Fruit fly (Drosophila melanogaster): ENCODE measurements around the gene sds22.

DNA sequence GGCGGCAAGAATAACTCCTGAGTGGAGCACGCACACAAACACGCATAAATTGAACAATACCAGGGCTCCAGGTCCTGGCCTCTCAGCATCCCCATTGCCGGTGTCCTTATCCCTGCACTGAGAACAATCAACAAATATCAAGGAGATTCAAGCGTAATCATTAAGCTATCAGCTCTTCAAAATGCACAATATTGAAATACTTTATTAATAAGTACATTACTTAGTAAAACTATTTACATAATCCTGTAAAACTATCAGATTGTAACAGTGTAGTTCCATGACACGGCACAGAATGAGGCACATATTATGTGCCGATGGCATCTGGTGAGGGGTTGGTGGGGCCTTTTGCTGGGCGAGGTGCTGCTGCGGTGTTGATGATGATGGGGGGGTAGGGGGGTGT lies 20.3 kb upstream of the sds22 start:
- peak; percentile 69 for TF ChIP-seq CG32532 (GFP tag; IDR thresholded peaks at IDR 0.05)
- no peak for TF ChIP-seq odd (GFP tag; optimal IDR thresholded peaks at IDR 0.05)
- no peak for TF ChIP-seq D19B (GFP tag; optimal IDR thresholded peaks at IDR 0.05)
- no peak for TF ChIP-seq Antp (GFP tag; optimal IDR thresholded peaks at IDR 0.05)
- TF ChIP-seq CG4282 (GFP tag; optimal IDR thresholded peaks at IDR 0.05) = no peak
- TF ChIP-seq CG17612 (GFP tag; IDR thresholded peaks at IDR 0.05) = no peak
- no peak for TF ChIP-seq p53 (GFP tag; optimal IDR thresholded peaks at IDR 0.05)
- TF ChIP-seq CG18619 (GFP tag; optimal IDR thresholded peaks at IDR 0.05) = no peak
- TF ChIP-seq mam (GFP tag; optimal IDR thresholded peaks at IDR 0.05) = no peak
- no peak for TF ChIP-seq repo (GFP tag; optimal IDR thresholded peaks at IDR 0.05)
- TF ChIP-seq CG8478 (optimal IDR thresholded peaks at IDR 0.05) = no peak
- peak; percentile 14 for TF ChIP-seq CG15269 (tag; optimal IDR thresholded peaks at IDR 0.05)
- peak; percentile 54; the same call in 1 of the 2 replicates for TF ChIP-seq HLH3B (GFP tag; IDR thresholded peaks at IDR 0.05)

All from whole organism, embryonic.